Worm (Caenorhabditis elegans) whole organism, young adult: Measurements from ENCODE around the gene W01C9.2.
A peak's percentile ranks its signal among the peaks of the same experiment; 100 is the strongest.

ENCODE experiments used
- B0336.3 ChIP-seq: fragments of 200-800 bp; sonication (Bioruptor generic); IDR thresholded peaks from 2 replicates; pipeline ENCODE4 v1.3.6; 2022; ENCODE audit warnings: missing genetic modification characterization, missing compliant biosample characterization
- F10E7.11 ChIP-seq: sonication (generic microtip); optimal IDR thresholded peaks from 2 replicates; lab custom pipeline; 2017; ENCODE audit warnings: mild to moderate bottlenecking, missing genetic modification characterization, moderate library complexity, missing compliant biosample characterization
- F22D6.2 ChIP-seq: sonication (generic microtip); optimal IDR thresholded peaks from 2 replicates; lab custom pipeline; 2016; ENCODE audit warnings: mild to moderate bottlenecking, missing genetic modification characterization, missing compliant biosample characterization
- F37B4.10 ChIP-seq: fragments of 200-800 bp; sonication (Bioruptor generic); IDR thresholded peaks from 2 replicates; pipeline ENCODE4 v1.3.6; 2022; ENCODE audit warnings: missing genetic modification characterization, missing compliant biosample characterization
- F39B2.1 ChIP-seq: fragments of 200-800 bp; sonication (Bioruptor generic); IDR thresholded peaks from 2 replicates; pipeline ENCODE4 v1.3.6; 2022; ENCODE audit warnings: missing genetic modification reagents, missing genetic modification characterization, missing compliant biosample characterization
- F52B5.7 ChIP-seq: sonication (generic microtip); optimal IDR thresholded peaks from 2 replicates; lab custom pipeline; 2016; ENCODE audit warnings: mild to moderate bottlenecking, missing genetic modification characterization, missing compliant biosample characterization
- K12H6.12 ChIP-seq: fragments of 200-800 bp; sonication (Bioruptor generic); optimal IDR thresholded peaks from 2 replicates; lab custom pipeline; 2018; ENCODE audit warnings: mild to moderate bottlenecking, missing genetic modification characterization, missing compliant biosample characterization
- T07F8.4 ChIP-seq: sonication (generic microtip); optimal IDR thresholded peaks from 2 replicates; lab custom pipeline; 2016; ENCODE audit warnings: mild to moderate bottlenecking, missing genetic modification characterization, moderate library complexity, missing compliant biosample characterization
- Y56A3A.18 ChIP-seq: fragments of 200-800 bp; sonication (Bioruptor generic); IDR thresholded peaks from 2 replicates; pipeline ENCODE4 v1.3.6; 2022; ENCODE audit warnings: missing genetic modification reagents, missing genetic modification characterization, missing compliant biosample characterization
- Y67H2A.10 ChIP-seq: fragments of 200-800 bp; sonication (Bioruptor generic); conservative IDR thresholded peaks from 2 replicates; pipeline ENCODE4 v1.3.6; 2022; ENCODE audit warnings: missing genetic modification reagents, missing genetic modification characterization, missing compliant biosample characterization
- Y79H2A.3 ChIP-seq: fragments of 200-800 bp; sonication (Bioruptor generic); conservative IDR thresholded peaks from 2 replicates; pipeline ENCODE4 v1.3.6; 2022; ENCODE audit warnings: missing genetic modification reagents, missing genetic modification characterization, missing compliant biosample characterization
- ZK185.1 ChIP-seq: sonication (generic microtip); optimal IDR thresholded peaks from 2 replicates; lab custom pipeline; 2016; ENCODE audit warnings: mild to moderate bottlenecking, missing genetic modification characterization, missing compliant biosample characterization; ENCODE audit not compliant: poor library complexity, severe bottlenecking
- ama-1 ChIP-seq, 3 experiments: fragments of 150-350 bp in 1 of 3; sonication (generic microtip) in 2 of 3; optimal IDR thresholded peaks; 2 replicates each; lab custom pipeline; 2014 to 2018; ENCODE audit warnings: missing biosample characterization in 2 of 3, missing genetic modification characterization in 2 of 3, missing genetic modification reagents in 2 of 3
- aptf-2 ChIP-seq: fragments of 200-800 bp; sonication (Bioruptor generic); conservative IDR thresholded peaks from 2 replicates; pipeline ENCODE4 v1.3.6; 2022; ENCODE audit warnings: missing genetic modification reagents, missing genetic modification characterization, missing compliant biosample characterization
- bed-2 ChIP-seq: fragments of 200-800 bp; sonication (Bioruptor generic); IDR thresholded peaks from 2 replicates; pipeline ENCODE4 v1.3.6; 2022; ENCODE audit warnings: missing genetic modification reagents, missing genetic modification characterization, missing compliant biosample characterization
- ceh-91 ChIP-seq: fragments of 200-800 bp; sonication (Bioruptor generic); IDR thresholded peaks from 2 replicates; pipeline ENCODE4 v1.3.6; 2022; ENCODE audit warnings: missing genetic modification reagents, missing genetic modification characterization, missing compliant biosample characterization
- die-1 ChIP-seq: sonication (generic microtip); optimal IDR thresholded peaks from 2 replicates; lab custom pipeline; 2016; ENCODE audit warnings: missing genotype, mild to moderate bottlenecking, missing genetic modification characterization, missing compliant biosample characterization
- efl-1 ChIP-seq: fragments of 150-350 bp; optimal IDR thresholded peaks from 2 replicates; lab custom pipeline; 2014; ENCODE audit warnings: missing biosample characterization, missing genetic modification reagents, missing genetic modification characterization
- ets-4 ChIP-seq: fragments of 200-800 bp; sonication (Bioruptor generic); optimal IDR thresholded peaks from 2 replicates; lab custom pipeline; 2018; ENCODE audit warnings: mild to moderate bottlenecking, missing genetic modification characterization, missing compliant biosample characterization
- him-1 ChIP-seq: sonication (generic microtip); optimal IDR thresholded peaks from 2 replicates; lab custom pipeline; 2016; ENCODE audit warnings: missing genotype, missing genetic modification reagents, missing genetic modification characterization, missing compliant biosample characterization
- hmg-1.2 ChIP-seq: fragments of 200-800 bp; sonication (Bioruptor generic); IDR thresholded peaks from 2 replicates; pipeline ENCODE4 v1.3.6; 2022; ENCODE audit warnings: missing genetic modification reagents, missing genetic modification characterization, missing compliant biosample characterization
- hrde-1 ChIP-seq: sonication (generic microtip); optimal IDR thresholded peaks from 2 replicates; lab custom pipeline; 2016; ENCODE audit warnings: missing genetic modification characterization, mild to moderate bottlenecking, missing compliant biosample characterization, moderate library complexity, missing genotype, missing genetic modification reagents, borderline replicate concordance
- hsf-1 ChIP-seq: fragments of 200-800 bp; sonication (Bioruptor generic); IDR thresholded peaks from 2 replicates; pipeline ENCODE4 v1.3.6; 2022; ENCODE audit warnings: missing genetic modification reagents, missing genetic modification characterization, missing compliant biosample characterization
- let-526 ChIP-seq: fragments of 200-800 bp; sonication (Bioruptor generic); IDR thresholded peaks from 2 replicates; pipeline ENCODE4 v1.3.6; 2022; ENCODE audit warnings: missing genetic modification reagents, missing genetic modification characterization, missing compliant biosample characterization
- lin-40 ChIP-seq: sonication (generic microtip); optimal IDR thresholded peaks from 2 replicates; lab custom pipeline; 2016; ENCODE audit warnings: missing genetic modification characterization, mild to moderate bottlenecking, missing compliant biosample characterization, missing genotype, missing genetic modification reagents
- lin-54 ChIP-seq: fragments of 200-800 bp; sonication (Bioruptor generic); optimal IDR thresholded peaks from 2 replicates; lab custom pipeline; 2018; ENCODE audit warnings: mild to moderate bottlenecking, missing genetic modification characterization, missing compliant biosample characterization
- lsy-27 ChIP-seq: sonication (generic microtip); optimal IDR thresholded peaks from 2 replicates; lab custom pipeline; 2017; ENCODE audit warnings: missing genetic modification characterization, mild to moderate bottlenecking, missing compliant biosample characterization, antibody characterized with exemption, missing genotype, borderline replicate concordance; ENCODE audit not compliant: insufficient read depth
- madf-3 ChIP-seq: fragments of 200-800 bp; sonication (Bioruptor generic); IDR thresholded peaks from 2 replicates; pipeline ENCODE4 v1.3.6; 2022; ENCODE audit warnings: missing genetic modification reagents, missing genetic modification characterization, missing compliant biosample characterization
- madf-8 ChIP-seq: fragments of 200-800 bp; sonication (Bioruptor generic); conservative IDR thresholded peaks from 2 replicates; pipeline ENCODE4 v1.3.6; 2022; ENCODE audit warnings: missing genetic modification reagents, missing genetic modification characterization, missing compliant biosample characterization
- mcd-1 ChIP-seq: fragments of 200-800 bp; sonication (Bioruptor generic); IDR thresholded peaks from 2 replicates; pipeline ENCODE4 v1.3.6; 2022; ENCODE audit warnings: missing genetic modification reagents, missing genetic modification characterization, missing compliant biosample characterization
- nfya-1 ChIP-seq: sonication (generic microtip); optimal IDR thresholded peaks from 2 replicates; lab custom pipeline; 2017; ENCODE audit warnings: antibody characterized with exemption, missing compliant biosample characterization, missing genetic modification characterization, borderline replicate concordance; ENCODE audit not compliant: insufficient read depth
- pbrm-1 ChIP-seq: fragments of 200-800 bp; sonication (Bioruptor generic); IDR thresholded peaks from 2 replicates; pipeline ENCODE4 v1.3.6; 2022; ENCODE audit warnings: missing genetic modification reagents, missing genetic modification characterization, missing compliant biosample characterization
- pha-4 ChIP-seq: fragments of 150-350 bp; sonication (generic microtip); optimal IDR thresholded peaks from 2 replicates; lab custom pipeline; 2014; ENCODE audit warnings: missing biosample characterization, missing genetic modification reagents, missing genetic modification characterization
- rec-8 ChIP-seq, 2 experiments: sonication (generic microtip); optimal IDR thresholded peaks; 2 replicates each; lab custom pipeline; 2016; ENCODE audit warnings: mild to moderate bottlenecking in 2 of 2, missing genetic modification characterization in 2 of 2, missing genetic modification reagents in 2 of 2, missing genotype in 2 of 2, missing biosample characterization in 1 of 2, missing compliant biosample characterization in 1 of 2, moderate library complexity in 1 of 2
- snpc-1.1 ChIP-seq: sonication (generic microtip); optimal IDR thresholded peaks from 2 replicates; lab custom pipeline; 2017; ENCODE audit warnings: missing genetic modification characterization, mild to moderate bottlenecking, missing compliant biosample characterization, antibody characterized with exemption, moderate library complexity, missing genotype, missing genetic modification reagents; ENCODE audit not compliant: insufficient read depth
- snpc-1.3 ChIP-seq: sonication (generic microtip); optimal IDR thresholded peaks from 2 replicates; lab custom pipeline; 2017; ENCODE audit warnings: missing genetic modification characterization, mild to moderate bottlenecking, missing compliant biosample characterization, antibody characterized with exemption, moderate library complexity, missing genotype, missing genetic modification reagents; ENCODE audit not compliant: insufficient read depth
- tlf-1 ChIP-seq: fragments of 200-800 bp; sonication (Bioruptor generic); optimal IDR thresholded peaks from 2 replicates; lab custom pipeline; 2018; ENCODE audit warnings: mild to moderate bottlenecking, missing genetic modification characterization, missing compliant biosample characterization
- zfh-2 ChIP-seq: fragments of 200-800 bp; sonication (Bioruptor generic); conservative IDR thresholded peaks from 2 replicates; pipeline ENCODE4 v1.3.6; 2022; ENCODE audit warnings: missing genetic modification reagents, missing genetic modification characterization, missing compliant biosample characterization
- zim-3 ChIP-seq: sonication (generic microtip); optimal IDR thresholded peaks from 2 replicates; lab custom pipeline; 2017; ENCODE audit warnings: mild to moderate bottlenecking, missing genetic modification characterization, moderate library complexity, missing compliant biosample characterization
- ztf-22 ChIP-seq: fragments of 200-800 bp; sonication (Bioruptor generic); optimal IDR thresholded peaks from 2 replicates; lab custom pipeline; 2018; ENCODE audit warnings: mild to moderate bottlenecking, missing genetic modification characterization, moderate library complexity, missing compliant biosample characterization
- ztf-28 ChIP-seq: fragments of 200-800 bp; sonication (Bioruptor generic); IDR thresholded peaks from 2 replicates; pipeline ENCODE4 v1.3.6; 2022; ENCODE audit warnings: missing genetic modification reagents, missing genetic modification characterization, missing compliant biosample characterization
- ztf-6 ChIP-seq: fragments of 200-800 bp; sonication (Bioruptor generic); IDR thresholded peaks from 2 replicates; pipeline ENCODE4 v1.3.6; 2022; ENCODE audit warnings: missing genetic modification reagents, missing genetic modification characterization, missing compliant biosample characterization

The W01C9.2 gene

ce11 chrII:8546975-8547374 lies 10.8 kb downstream of the W01C9.2 start (continued):
- peak; percentile 48 to 93 for TF ChIP-seq rec-8 (tag; optimal IDR thresholded peaks at IDR 0.05; lab: Kevin White, UChicago)
- TF ChIP-seq ztf-28: no peak
- no peak; the same call in 1 of the 2 replicates for TF ChIP-seq madf-3 (GFP tag; lab: Robert Waterston, UW)
- no peak for TF ChIP-seq lin-54 (GFP tag; lab: Kevin White, UChicago)
- peak; percentile 82 for TF ChIP-seq him-1 (tag; lab: Kevin White, UChicago)
- peak; percentile 79 for TF ChIP-seq tlf-1 (GFP tag; lab: Kevin White, UChicago)
- TF ChIP-seq snpc-1.3 (tag; lab: Kevin White, UChicago): no peak
- TF ChIP-seq F52B5.7 (tag; lab: Kevin White, UChicago): no peak
- no peak for TF ChIP-seq F22D6.2 (tag; lab: Kevin White, UChicago)
- peak; percentile 77 for TF ChIP-seq ztf-22 (GFP tag; lab: Kevin White, UChicago)
- TF ChIP-seq aptf-2 (GFP tag; lab: Robert Waterston, UW): no peak
- TF ChIP-seq F39B2.1 (GFP tag; lab: Robert Waterston, UW): no peak
- TF ChIP-seq ZK185.1: peak; percentile 88
- peak; percentile 71 for TF ChIP-seq F10E7.11 (tag; lab: Kevin White, UChicago)
- TF ChIP-seq hmg-1.2 (GFP tag; lab: Robert Waterston, UW): peak; percentile 76; the same call in 1 of the 2 replicates
- peak; percentile 72 for TF ChIP-seq hrde-1 (tag; lab: Kevin White, UChicago)
- no peak for TF ChIP-seq zfh-2
- no peak for TF ChIP-seq let-526
- TF ChIP-seq F37B4.10: 0 out of 2 replicates have a peak, but pooled peaks have one; percentile 73
- TF ChIP-seq hsf-1 (GFP tag; lab: Robert Waterston, UW): peak; percentile 67; the same call in 1 of the 2 replicates
- no peak for TF ChIP-seq B0336.3 (GFP tag; lab: Robert Waterston, UW)
- 0 out of 2 replicates have a peak, but pooled peaks have one; percentile 50 for TF ChIP-seq ztf-6 (GFP tag; lab: Robert Waterston, UW)
- peak; percentile 23 for TF ChIP-seq lsy-27 (tag; lab: Kevin White, UChicago)
- TF ChIP-seq mcd-1 (GFP tag; lab: Robert Waterston, UW): peak; percentile 72; the same call in 1 of the 2 replicates
- TF ChIP-seq ets-4 (GFP tag; lab: Kevin White, UChicago): peak; percentile 93
- TF ChIP-seq ceh-91 (GFP tag; lab: Robert Waterston, UW): peak; percentile 48; the same call in 1 of the 2 replicates
- peak; percentile 47 for TF ChIP-seq efl-1 (GFP tag; lab: Kevin White, UChicago)
- no peak for TF ChIP-seq lin-40 (tag; lab: Kevin White, UChicago)
- TF ChIP-seq K12H6.12 (tag; lab: Kevin White, UChicago): peak; percentile 6
- TF ChIP-seq Y79H2A.3 (GFP tag; lab: Robert Waterston, UW): 0 out of 2 replicates have a peak, but pooled peaks have one; percentile 14
- peak; percentile 85 for TF ChIP-seq T07F8.4
- no peak for TF ChIP-seq pha-4 (tag; lab: Kevin White, UChicago)
- TF ChIP-seq die-1 (tag; lab: Kevin White, UChicago): peak; percentile 96
- TF ChIP-seq ama-1 (optimal IDR thresholded peaks at IDR 0.05; lab: Kevin White, UChicago): no peak
- peak in 1 of 2 experiments; percentile 60 for TF ChIP-seq ama-1 (GFP tag; optimal IDR thresholded peaks at IDR 0.05; lab: Kevin White, UChicago)
- TF ChIP-seq madf-8: no peak
- TF ChIP-seq zim-3 (tag; lab: Kevin White, UChicago): no peak
- peak; percentile 91 for TF ChIP-seq Y56A3A.18 (GFP tag; lab: Robert Waterston, UW)
- no peak for TF ChIP-seq nfya-1
- TF ChIP-seq pbrm-1 (GFP tag; lab: Robert Waterston, UW): no peak; the same call in 1 of the 2 replicates
- TF ChIP-seq bed-2 (GFP tag; lab: Robert Waterston, UW): no peak
- TF ChIP-seq Y67H2A.10 (GFP tag; lab: Robert Waterston, UW): no peak
- peak; percentile 64 for TF ChIP-seq snpc-1.1 (tag; lab: Kevin White, UChicago)
